Fruit fly (Drosophila melanogaster) whole organism, adult: ENCODE measurements around the gene mtSSB.

Experiments
- CG11617 ChIP-seq: fragments of 200-800 bp; sonication (Bioruptor generic); optimal IDR thresholded peaks from 2 replicates; lab custom pipeline; 2017; ENCODE audit warnings: mild to moderate bottlenecking, missing biosample characterization, missing genetic modification reagents, missing genetic modification characterization
- CG12768 ChIP-seq: fragments of 200-800 bp; sonication (Bioruptor generic); optimal IDR thresholded peaks from 2 replicates; lab custom pipeline; 2017; ENCODE audit warnings: missing biosample characterization, missing genetic modification characterization, mild to moderate bottlenecking, moderate library complexity, missing genetic modification reagents
- CG14711 ChIP-seq: fragments of 200-800 bp; sonication (Bioruptor generic); optimal IDR thresholded peaks from 2 replicates; lab custom pipeline; 2018; ENCODE audit warnings: missing biosample characterization, mild to moderate bottlenecking, missing genetic modification characterization, moderate library complexity
- CG1620 ChIP-seq: fragments of 200-800 bp; sonication (Bioruptor generic); optimal IDR thresholded peaks from 2 replicates; lab custom pipeline; 2016; ENCODE audit warnings: missing biosample characterization, missing genetic modification characterization
- CG5204 ChIP-seq: fragments of 200-800 bp; sonication (Bioruptor generic); optimal IDR thresholded peaks from 2 replicates; lab custom pipeline; 2016; ENCODE audit warnings: missing biosample characterization, missing genetic modification characterization
- CG7045 ChIP-seq: fragments of 200-800 bp; sonication (Bioruptor generic); optimal IDR thresholded peaks from 2 replicates; lab custom pipeline; 2017; ENCODE audit warnings: missing biosample characterization, mild to moderate bottlenecking, missing genetic modification characterization
- Clk ChIP-seq: fragments of 200-800 bp; sonication (Bioruptor generic); optimal IDR thresholded peaks from 2 replicates; lab custom pipeline; 2017; ENCODE audit warnings: missing biosample characterization, missing genetic modification characterization
- Crg-1 ChIP-seq: fragments of 200-800 bp; sonication (Bioruptor generic); optimal IDR thresholded peaks from 2 replicates; lab custom pipeline; 2016; ENCODE audit warnings: missing biosample characterization, missing genetic modification characterization
- Hr96 ChIP-seq: fragments of 200-800 bp; sonication (Bioruptor generic); optimal IDR thresholded peaks from 2 replicates; lab custom pipeline; 2016; ENCODE audit warnings: missing biosample characterization, missing genetic modification characterization
- Mnt ChIP-seq: fragments of 200-800 bp; sonication (Bioruptor generic); optimal IDR thresholded peaks from 2 replicates; lab custom pipeline; 2016; ENCODE audit warnings: missing biosample characterization, mild to moderate bottlenecking, missing genetic modification characterization
- bab1 ChIP-seq: fragments of 200-800 bp; sonication (Bioruptor generic); optimal IDR thresholded peaks from 3 replicates; lab custom pipeline; 2019; ENCODE audit warnings: missing biosample characterization, mild to moderate bottlenecking, missing genetic modification characterization, moderate library complexity
- cic ChIP-seq: fragments of 200-800 bp; sonication (Bioruptor generic); optimal IDR thresholded peaks from 2 replicates; lab custom pipeline; 2017; ENCODE audit warnings: missing biosample characterization, mild to moderate bottlenecking, missing genetic modification characterization, moderate library complexity
- cnc ChIP-seq, 2 experiments: fragments of >200 bp; optimal IDR thresholded peaks; 2 replicates each; lab custom pipeline; 2017
- kay ChIP-seq: fragments of 200-800 bp; sonication (Bioruptor generic); peaks from one replicate; lab custom pipeline; 2016; ENCODE audit warnings: missing biosample characterization, missing genetic modification characterization, borderline replicate concordance
- ovo ChIP-seq: fragments of 200-800 bp; sonication (Bioruptor generic); optimal IDR thresholded peaks from 2 replicates; lab custom pipeline; 2016; ENCODE audit warnings: missing biosample characterization, missing genetic modification characterization
- pad ChIP-seq: fragments of 200-800 bp; sonication (Bioruptor generic); optimal IDR thresholded peaks from 3 replicates; lab custom pipeline; 2017; ENCODE audit warnings: missing biosample characterization, missing genetic modification characterization, mild to moderate bottlenecking, moderate library complexity, missing genetic modification reagents
- tj ChIP-seq: fragments of 200-800 bp; sonication (Bioruptor generic); optimal IDR thresholded peaks from 3 replicates; lab custom pipeline; 2017; ENCODE audit warnings: missing biosample characterization, mild to moderate bottlenecking, missing genetic modification characterization, moderate library complexity
- toe ChIP-seq: fragments of 200-800 bp; sonication (Bioruptor generic); optimal IDR thresholded peaks from 2 replicates; lab custom pipeline; 2016; ENCODE audit warnings: missing biosample characterization, missing genetic modification characterization

Gene mtSSB

dm6 chr3R:16215319-16215701 is 10.3 kb upstream of the mtSSB start:
- TF ChIP-seq ovo (GFP tag; lab: Kevin White, UChicago), result no peak
- no peak for TF ChIP-seq Crg-1 (GFP tag; lab: Kevin White, UChicago)
- no peak for TF ChIP-seq cic (GFP tag; lab: Kevin White, UChicago)
- TF ChIP-seq kay (GFP tag; lab: Kevin White, UChicago), result no peak
- TF ChIP-seq CG14711 (tag; lab: Kevin White, UChicago), result no peak
- no peak for TF ChIP-seq Mnt (GFP tag; lab: Kevin White, UChicago)
- TF ChIP-seq CG1620 (GFP tag; lab: Kevin White, UChicago), result no peak
- TF ChIP-seq CG5204 (GFP tag; lab: Kevin White, UChicago), result no peak
- no peak for TF ChIP-seq CG11617 (GFP tag; lab: Kevin White, UChicago)
- no peak for TF ChIP-seq Clk
- TF ChIP-seq bab1 (GFP tag; lab: Kevin White, UChicago), result no peak
- TF ChIP-seq cnc (optimal IDR thresholded peaks at IDR 0.05; lab: Kevin White, UChicago), result no peak
- no peak for TF ChIP-seq Hr96 (GFP tag; lab: Kevin White, UChicago)
- TF ChIP-seq pad, result no peak

- TF ChIP-seq ovo (GFP tag; lab: Kevin White, UChicago) (no peak), toe (GFP tag; lab: Kevin White, UChicago) (peak; percentile 41), kay (GFP tag; lab: Kevin White, UChicago) (peak; percentile 70)
Measured at dm6 chr3R:16214474-16215318, 9.6 kb upstream of the mtSSB start.

- TF ChIP-seq kay (GFP tag; lab: Kevin White, UChicago), result peak; percentile 56
- TF ChIP-seq Hr96 (GFP tag; lab: Kevin White, UChicago), result no peak
Measured at dm6 chr3R:16213792-16214473, 8.9 kb upstream of the mtSSB start.

dm6 chr3R:16212859-16213708 is 8.0 kb upstream of the mtSSB start:
- TF ChIP-seq CG7045 (GFP tag; lab: Kevin White, UChicago) (peak; percentile 35), ovo (GFP tag; lab: Kevin White, UChicago) (no peak), CG5204 (GFP tag; lab: Kevin White, UChicago) (peak; percentile 28), cic (GFP tag; lab: Kevin White, UChicago) (no peak), toe (GFP tag; lab: Kevin White, UChicago) (peak; percentile 22), Mnt (GFP tag; lab: Kevin White, UChicago) (no peak), pad (no peak), CG11617 (GFP tag; lab: Kevin White, UChicago) (peak; percentile 14), CG12768 (GFP tag; lab: Kevin White, UChicago) (peak; percentile 67), Crg-1 (GFP tag; lab: Kevin White, UChicago) (no peak), Clk (peak; percentile 15), CG14711 (tag; lab: Kevin White, UChicago) (peak; percentile 22)

- TF ChIP-seq Hr96 (GFP tag; lab: Kevin White, UChicago), result no peak
Measured at dm6 chr3R:16211883-16212540, 7.0 kb upstream of the mtSSB start.

- TF ChIP-seq Clk (no peak), Hr96 (GFP tag; lab: Kevin White, UChicago) (no peak), CG7045 (GFP tag; lab: Kevin White, UChicago) (no peak), tj (GFP tag; lab: Kevin White, UChicago) (peak; percentile 57), CG11617 (GFP tag; lab: Kevin White, UChicago) (no peak)
Measured at dm6 chr3R:16210808-16211578, 5.9 kb upstream of the mtSSB start.
